Worm (Caenorhabditis elegans): ENCODE measurements around the gene lbp-1.

Gene lbp-1

DNA sequence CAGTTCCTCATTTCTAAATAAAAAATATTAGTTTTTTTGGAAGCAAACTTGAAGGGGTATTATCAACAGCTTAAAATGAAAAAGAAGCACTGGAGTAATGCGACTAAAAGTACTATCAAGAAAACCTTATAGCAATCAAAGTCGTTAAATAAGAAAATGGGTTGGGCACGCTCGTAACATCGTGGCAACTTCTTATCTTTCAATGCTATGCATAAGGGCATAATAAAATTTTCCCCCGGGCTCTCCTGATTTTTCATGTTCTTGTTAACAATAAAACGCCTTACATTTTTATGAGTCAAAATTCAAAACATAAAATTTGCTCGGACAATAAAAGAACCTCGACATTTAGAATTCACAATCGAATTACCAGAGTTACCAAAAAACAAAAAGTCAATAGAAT lies 15.3 kb upstream of the lbp-1 start, which contains the start of gene irg-7:
irg-7 (minus strand) TSS at position 23 of the 400 bp plus-strand sequence.
- TF ChIP-seq F49E8.2 (tag; optimal IDR thresholded peaks at IDR 0.05; ENCODE audit: borderline replicate concordance) (no peak), T26A8.4 (GFP tag; IDR thresholded peaks at IDR 0.05) (no peak), zip-11 (GFP tag; IDR thresholded peaks at IDR 0.05) (no peak), daf-16 (GFP tag; optimal IDR thresholded peaks at IDR 0.05) (no peak), daf-16 (tag; optimal IDR thresholded peaks at IDR 0.05) (peak; percentile 67), pqm-1 (tag; optimal IDR thresholded peaks at IDR 0.05) (peak; percentile 38), hlh-11 (tag; optimal IDR thresholded peaks at IDR 0.05) (peak; percentile 11), nhr-28 (tag; optimal IDR thresholded peaks at IDR 0.05) (peak; percentile 65), dmd-6 (GFP tag; IDR thresholded peaks at IDR 0.05) (peak; percentile 33; the same call in 1 of the 2 replicates), php-3 (GFP tag; IDR thresholded peaks at IDR 0.05) (peak; percentile 99), dve-1 (tag; optimal IDR thresholded peaks at IDR 0.05; ENCODE audit: insufficient read depth) (peak; percentile 51)

DNA sequence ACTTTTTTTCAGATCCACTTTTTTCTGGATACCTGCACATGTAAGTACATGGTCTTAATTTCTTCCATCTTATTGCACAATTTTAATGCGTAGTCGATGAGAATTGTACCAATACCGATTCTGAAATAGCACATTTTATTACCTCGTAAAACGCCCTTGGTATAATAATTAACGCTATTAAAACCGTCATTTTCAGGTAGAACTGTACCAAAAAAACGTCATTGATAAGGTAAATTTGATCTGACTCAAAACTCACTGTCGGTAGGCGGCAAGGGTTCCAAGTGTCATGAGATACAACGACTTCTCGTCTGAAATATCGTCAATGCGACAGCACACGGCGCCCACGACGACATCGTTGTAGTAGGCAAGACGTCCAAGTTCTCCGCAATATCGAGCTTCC lies 14.5 kb upstream of the lbp-1 start:
- TF ChIP-seq ceh-44 (GFP tag; IDR thresholded peaks at IDR 0.05), result no peak
- peak; percentile 97 for TF ChIP-seq php-3 (GFP tag; IDR thresholded peaks at IDR 0.05)
- peak; percentile 16 for TF ChIP-seq dve-1 (tag; optimal IDR thresholded peaks at IDR 0.05; ENCODE audit: insufficient read depth)
- TF ChIP-seq hlh-11 (tag; optimal IDR thresholded peaks at IDR 0.05), result peak; percentile 27
- no peak for TF ChIP-seq ceh-32 (tag; optimal IDR thresholded peaks at IDR 0.05; ENCODE audit: poor library complexity)
- no peak for TF ChIP-seq F44E2.7 (GFP tag; IDR thresholded peaks at IDR 0.05)
- no peak for TF ChIP-seq nhr-111 (GFP tag; optimal IDR thresholded peaks at IDR 0.05)
- no peak for TF ChIP-seq gei-8 (GFP tag; optimal IDR thresholded peaks at IDR 0.05)
- TF ChIP-seq madf-5 (GFP tag; IDR thresholded peaks at IDR 0.05), result no peak
- TF ChIP-seq lsy-2 (tag; optimal IDR thresholded peaks at IDR 0.05), result no peak
- no peak for TF ChIP-seq rbr-2 (tag; optimal IDR thresholded peaks at IDR 0.05)
- no peak for TF ChIP-seq sdz-12 (GFP tag; optimal IDR thresholded peaks at IDR 0.05)
- TF ChIP-seq mes-2 (tag; optimal IDR thresholded peaks at IDR 0.05; ENCODE audit: poor library complexity, severe bottlenecking), result no peak
- no peak for TF ChIP-seq ZK546.5 (tag; optimal IDR thresholded peaks at IDR 0.05)
- no peak for TF ChIP-seq lim-7 (GFP tag; IDR thresholded peaks at IDR 0.05)
- TF ChIP-seq dmd-9 (GFP tag; IDR thresholded peaks at IDR 0.05), result no peak
- TF ChIP-seq daf-16 (GFP tag; optimal IDR thresholded peaks at IDR 0.05), result no peak
- TF ChIP-seq daf-16 (tag; optimal IDR thresholded peaks at IDR 0.05), result no peak
- TF ChIP-seq saeg-2 (GFP tag; IDR thresholded peaks at IDR 0.05), result no peak
- TF ChIP-seq nhr-237 (tag; optimal IDR thresholded peaks at IDR 0.05), result no peak
- no peak for TF ChIP-seq nhr-42 (GFP tag; IDR thresholded peaks at IDR 0.05)
- no peak for TF ChIP-seq nhr-10 (tag; optimal IDR thresholded peaks at IDR 0.05)
- TF ChIP-seq set-16 (GFP tag; IDR thresholded peaks at IDR 0.05), result no peak
- TF ChIP-seq unc-62 (GFP tag; optimal IDR thresholded peaks at IDR 0.05 in 1 of 2), result peak in 1 of 2 experiments; percentile 94
- no peak for TF ChIP-seq unc-62 (tag; optimal IDR thresholded peaks at IDR 0.05)
- TF ChIP-seq nhr-48 (tag; optimal IDR thresholded peaks at IDR 0.05), result no peak
- TF ChIP-seq pqm-1 (tag; optimal IDR thresholded peaks at IDR 0.05), result no peak
- no peak for TF ChIP-seq daf-12 (tag; optimal IDR thresholded peaks at IDR 0.05)
- TF ChIP-seq tra-1 (GFP tag; IDR thresholded peaks at IDR 0.05), result no peak
- peak; percentile 44 for TF ChIP-seq nhr-28 (tag; optimal IDR thresholded peaks at IDR 0.05)
- no peak for TF ChIP-seq lin-1 (GFP tag; IDR thresholded peaks at IDR 0.05)
- no peak for TF ChIP-seq mep-1 (tag; optimal IDR thresholded peaks at IDR 0.05)
- TF ChIP-seq aha-1 (tag), result no peak
- TF ChIP-seq lin-29 (GFP tag; IDR thresholded peaks at IDR 0.05), result no peak
- TF ChIP-seq nhr-41 (GFP tag; IDR thresholded peaks at IDR 0.05), result no peak
- no peak for TF ChIP-seq lir-3 (tag; optimal IDR thresholded peaks at IDR 0.05)
- TF ChIP-seq egl-27 (tag; optimal IDR thresholded peaks at IDR 0.05), result no peak
- TF ChIP-seq tag-97 (GFP tag; IDR thresholded peaks at IDR 0.05), result no peak
- TF ChIP-seq dmd-6 (GFP tag; IDR thresholded peaks at IDR 0.05), result peak; percentile 40; the same call in 1 of the 2 replicates
- no peak for TF ChIP-seq F10B5.3 (tag; optimal IDR thresholded peaks at IDR 0.05)
- TF ChIP-seq hif-1 (tag; optimal IDR thresholded peaks at IDR 0.05), result no peak
- TF ChIP-seq lin-15B (tag; optimal IDR thresholded peaks at IDR 0.05), result no peak
- TF ChIP-seq madf-9 (GFP tag; conservative IDR thresholded peaks at IDR 0.05), result no peak
- no peak for TF ChIP-seq unc-130 (GFP tag; optimal IDR thresholded peaks at IDR 0.05)
- TF ChIP-seq zip-2 (tag; optimal IDR thresholded peaks at IDR 0.05), result no peak
- no peak for TF ChIP-seq skn-1 (tag; optimal IDR thresholded peaks at IDR 0.05)
